Fruit fly (Drosophila melanogaster): ENCODE results near the gene CG8757.

Gene CG8757

dm6 chr3L:13842140-13842539 is at the start of gene CG8757:
CG8757 (minus strand) TSS chr3L:13842240.
- TF ChIP-seq hkb (optimal IDR thresholded peaks at IDR 0.05) (no peak), hkb (GFP tag; IDR thresholded peaks at IDR 0.05) (no peak), hb (GFP tag; IDR thresholded peaks at IDR 0.05; ENCODE audit: partially characterized antibody) (no peak), Med (GFP tag) (no peak), CG1529 (GFP tag; optimal IDR thresholded peaks at IDR 0.05) (no peak), CG7963 (GFP tag; IDR thresholded peaks at IDR 0.05; ENCODE audit: partially characterized antibody) (no peak), amos (GFP tag; IDR thresholded peaks at IDR 0.05; ENCODE audit: partially characterized antibody) (no peak), yki (optimal IDR thresholded peaks at IDR 0.05) (no peak), D19A (tag; optimal IDR thresholded peaks at IDR 0.05) (no peak), luna (GFP tag; optimal IDR thresholded peaks at IDR 0.05) (no peak), CG7372 (GFP tag; IDR thresholded peaks at IDR 0.05) (no peak), fd96Cb (tag; optimal IDR thresholded peaks at IDR 0.05) (no peak), so (GFP tag; IDR thresholded peaks at IDR 0.05) (no peak), CG33213 (GFP tag; optimal IDR thresholded peaks at IDR 0.05) (no peak), HLHmδ (GFP tag; optimal IDR thresholded peaks at IDR 0.05) (no peak), CG2889 (GFP tag; IDR thresholded peaks at IDR 0.05) (no peak), Xrp1 (GFP tag; IDR thresholded peaks at IDR 0.05) (no peak), CG11696 (GFP tag; IDR thresholded peaks at IDR 0.05) (no peak), z (GFP tag; IDR thresholded peaks at IDR 0.05) (no peak)

- TF ChIP-seq CG10209 (GFP tag; optimal IDR thresholded peaks at IDR 0.05) (no peak), CG11456 (GFP tag; IDR thresholded peaks at IDR 0.05) (no peak), Asciz (GFP tag; optimal IDR thresholded peaks at IDR 0.05) (no peak), croc (GFP tag; conservative IDR thresholded peaks at IDR 0.05) (no peak), E2f1 (GFP tag; IDR thresholded peaks at IDR 0.05) (no peak), CG3995 (GFP tag; optimal IDR thresholded peaks at IDR 0.05) (no peak), CG18619 (GFP tag; optimal IDR thresholded peaks at IDR 0.05) (no peak), Ets65A (GFP tag) (peak; percentile 83), Neu2 (GFP tag; optimal IDR thresholded peaks at IDR 0.05; ENCODE audit: borderline replicate concordance) (no peak), Hr3 (GFP tag; optimal IDR thresholded peaks at IDR 0.05) (no peak), CG4707 (GFP tag; optimal IDR thresholded peaks at IDR 0.05) (no peak), CG10431 (GFP tag; optimal IDR thresholded peaks at IDR 0.05) (no peak), CG10462 (GFP tag; optimal IDR thresholded peaks at IDR 0.05) (no peak), Hr39 (optimal IDR thresholded peaks at IDR 0.05) (peak; percentile 69), gfzf (GFP tag; optimal IDR thresholded peaks at IDR 0.05) (no peak), Fer3 (tag; optimal IDR thresholded peaks at IDR 0.05) (no peak), CG14441 (GFP tag; IDR thresholded peaks at IDR 0.05) (no peak), crol (GFP tag; IDR thresholded peaks at IDR 0.05) (0 out of 2 replicates have a peak, but pooled peaks have one; percentile 14), D19B (GFP tag; optimal IDR thresholded peaks at IDR 0.05) (no peak), E2f2 (GFP tag; IDR thresholded peaks at IDR 0.05) (no peak), Lim3 (GFP tag; IDR thresholded peaks at IDR 0.05) (no peak), sob (GFP tag; IDR thresholded peaks at IDR 0.05) (no peak), fd96Cb (tag; optimal IDR thresholded peaks at IDR 0.05) (no peak), zfh1 (GFP tag; IDR thresholded peaks at IDR 0.05) (no peak), Atf3 (GFP tag; optimal IDR thresholded peaks at IDR 0.05) (no peak), CG15479 (GFP tag; optimal IDR thresholded peaks at IDR 0.05) (no peak)
These were observed 45.1 kb upstream of the CG8757 start for dm6 chr3L:13887092-13887491.
